Worm (Caenorhabditis elegans): ENCODE data around the gene phf-33.

phf-33 gene

DNA sequence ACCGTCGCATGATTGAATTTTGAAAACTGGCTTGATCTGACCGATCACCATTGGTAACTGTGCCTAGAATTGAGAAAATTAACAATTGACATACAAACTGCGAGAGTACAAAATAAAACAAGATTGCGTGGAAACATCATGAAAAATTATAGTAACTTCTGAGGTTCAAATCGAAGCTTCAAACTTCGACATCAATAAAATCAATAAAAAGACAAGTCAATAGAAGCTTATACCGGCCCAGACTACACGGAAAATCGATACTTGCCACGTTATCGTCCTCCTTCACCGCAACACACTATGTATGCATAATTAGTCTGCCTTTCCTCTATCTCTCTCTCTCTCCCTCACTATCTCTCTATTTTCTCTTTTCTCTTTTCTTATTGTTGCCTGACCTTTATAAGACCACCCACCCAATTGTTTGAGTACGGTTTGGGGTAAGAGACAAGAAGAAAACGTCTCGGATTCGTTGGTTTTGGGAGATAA is 52.1 kb downstream of the phf-33 start, which contains the start of gene skr-21:
TSS of gene skr-21 (minus strand) at position 51 of the 483 bp plus-strand sequence.
- no peak for TF ChIP-seq med-1 (GFP tag; optimal IDR thresholded peaks at IDR 0.05; ENCODE audit: insufficient read depth)
- no peak for TF ChIP-seq ztf-29 (GFP tag; IDR thresholded peaks at IDR 0.05)
- peak; percentile 87 for TF ChIP-seq T22C8.4 (GFP tag; IDR thresholded peaks at IDR 0.05)
- no peak for TF ChIP-seq ref-1 (GFP tag; conservative IDR thresholded peaks at IDR 0.05)
- no peak; the same call in 1 of the 2 replicates for TF ChIP-seq flt-1 (GFP tag; IDR thresholded peaks at IDR 0.05)
- TF ChIP-seq tab-1 (GFP tag; IDR thresholded peaks at IDR 0.05): no peak
- TF ChIP-seq klf-2 (GFP tag; conservative IDR thresholded peaks at IDR 0.05): no peak
- no peak for TF ChIP-seq ztf-23 (GFP tag; IDR thresholded peaks at IDR 0.05)
- TF ChIP-seq cog-1 (tag; optimal IDR thresholded peaks at IDR 0.05): peak; percentile 35
